Worm (Caenorhabditis elegans) whole organism, L3 larva: ENCODE results near the gene rnf-121.

Source experiments
- ama-1 ChIP-seq: fragments of 150-350 bp; optimal IDR thresholded peaks from 2 replicates; lab custom pipeline; 2018
- ceh-82 ChIP-seq: fragments of 150-350 bp; optimal IDR thresholded peaks from 2 replicates; lab custom pipeline; 2014; ENCODE audit warnings: missing biosample characterization, missing genetic modification characterization
- ceh-9 ChIP-seq: sonication (generic microtip); optimal IDR thresholded peaks from 2 replicates; lab custom pipeline; 2018; ENCODE audit warnings: missing biosample characterization, missing genetic modification characterization
- lin-15B ChIP-seq: fragments of 150-350 bp; optimal IDR thresholded peaks from 2 replicates; lab custom pipeline; 2014; ENCODE audit warnings: missing biosample characterization, missing genetic modification characterization
- nhr-12 ChIP-seq: fragments of 150-350 bp; optimal IDR thresholded peaks from 2 replicates; lab custom pipeline; 2014; ENCODE audit warnings: missing biosample characterization, missing genetic modification characterization
- nhr-23 ChIP-seq: fragments of 150-350 bp; optimal IDR thresholded peaks from 2 replicates; lab custom pipeline; 2014; ENCODE audit warnings: missing biosample characterization, missing genetic modification reagents, missing genetic modification characterization
- nhr-237 ChIP-seq: fragments of 150-350 bp; optimal IDR thresholded peaks from 2 replicates; lab custom pipeline; 2014; ENCODE audit warnings: missing biosample characterization, missing genetic modification characterization
- snpc-4 ChIP-seq: fragments of 150-350 bp; optimal IDR thresholded peaks from 2 replicates; lab custom pipeline; 2014; ENCODE audit warnings: missing biosample characterization, missing genetic modification characterization

DNA sequence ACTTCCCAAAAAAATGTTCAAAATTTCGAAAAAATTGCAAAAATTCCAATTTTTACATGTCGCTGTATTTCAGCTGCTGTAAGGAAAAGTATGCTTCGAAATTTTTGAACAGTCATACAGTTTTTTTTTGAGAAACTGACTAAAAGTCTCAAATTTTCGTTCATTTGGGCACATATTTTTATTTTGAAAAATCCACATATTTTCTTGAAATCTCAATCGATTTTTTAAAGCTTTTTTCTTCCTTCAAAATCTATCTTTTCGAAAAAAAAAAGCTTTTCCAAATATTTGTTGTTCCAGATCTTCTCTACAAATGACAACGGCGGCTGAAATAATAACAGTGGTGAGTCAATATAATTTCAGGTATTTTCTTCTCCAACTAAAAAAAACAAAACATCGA, 26.2 kb upstream of the rnf-121 start, which contains the start of gene asd-1:
- TF ChIP-seq lin-15B (tag; lab: Kevin White, UChicago) (no peak), nhr-23 (tag; lab: Kevin White, UChicago) (no peak), ceh-9 (tag; lab: Kevin White, UChicago) (no peak), nhr-12 (tag; lab: Kevin White, UChicago) (no peak), ama-1 (no peak), snpc-4 (tag; lab: Kevin White, UChicago) (no peak), nhr-237 (tag; lab: Kevin White, UChicago) (no peak), ceh-82 (tag; lab: Kevin White, UChicago) (no peak)
